Worm (Caenorhabditis elegans) whole organism, L4 larva: ENCODE results near the gene T24C4.10.

Experiments
- D1046.2 ChIP-seq: fragments of 200-800 bp; sonication (Bioruptor generic); IDR thresholded peaks from 2 replicates; pipeline ENCODE4 v1.3.6; 2022; ENCODE audit warnings: missing genetic modification characterization, missing compliant biosample characterization
- dpl-1 ChIP-seq: fragments of 150-350 bp; optimal IDR thresholded peaks from 2 replicates; lab custom pipeline; 2014; ENCODE audit warnings: missing biosample characterization, missing genetic modification reagents, missing genetic modification characterization
- fkh-10 ChIP-seq: fragments of 150-350 bp; optimal IDR thresholded peaks from 2 replicates; lab custom pipeline; 2014; ENCODE audit warnings: missing biosample characterization, missing genetic modification reagents, missing genetic modification characterization
- hlh-11 ChIP-seq: fragments of 200-800 bp; sonication (Bioruptor generic); optimal IDR thresholded peaks from 2 replicates; lab custom pipeline; 2018; ENCODE audit warnings: mild to moderate bottlenecking, missing genetic modification characterization, missing compliant biosample characterization
- hmg-1.1 ChIP-seq: fragments of 200-800 bp; sonication (Bioruptor generic); IDR thresholded peaks from 2 replicates; pipeline ENCODE4 v1.3.6; 2022; ENCODE audit warnings: missing genetic modification reagents, missing genetic modification characterization, missing compliant biosample characterization
- mep-1 ChIP-seq: fragments of 150-350 bp; sonication (generic microtip); optimal IDR thresholded peaks from 3 replicates; lab custom pipeline; 2014; ENCODE audit warnings: missing biosample characterization, missing genetic modification characterization
- mxl-3 ChIP-seq: fragments of 200-800 bp; sonication (Bioruptor generic); optimal IDR thresholded peaks from 2 replicates; lab custom pipeline; 2018; ENCODE audit warnings: mild to moderate bottlenecking, missing genetic modification characterization, missing compliant biosample characterization
- nhr-11 ChIP-seq: fragments of 150-350 bp; optimal IDR thresholded peaks from 2 replicates; lab custom pipeline; 2014; ENCODE audit warnings: missing biosample characterization, missing genetic modification characterization
- nhr-25 ChIP-seq: sonication (generic microtip); optimal IDR thresholded peaks from 2 replicates; lab custom pipeline; 2017; ENCODE audit warnings: missing genetic modification characterization, mild to moderate bottlenecking, missing compliant biosample characterization, antibody characterized with exemption, moderate library complexity, borderline replicate concordance; ENCODE audit not compliant: insufficient read depth
- nhr-41 ChIP-seq: fragments of 200-800 bp; sonication (Bioruptor generic); IDR thresholded peaks from 2 replicates; pipeline ENCODE4 v1.3.6; 2022; ENCODE audit warnings: missing genetic modification reagents, missing genetic modification characterization, missing compliant biosample characterization
- snpc-1.2 ChIP-seq: fragments of 200-800 bp; sonication (Bioruptor generic); IDR thresholded peaks from 2 replicates; pipeline ENCODE4 v1.3.6; 2022; ENCODE audit warnings: missing genetic modification reagents, missing genetic modification characterization, missing compliant biosample characterization
- snpc-4 ChIP-seq: fragments of 150-350 bp; optimal IDR thresholded peaks from 2 replicates; lab custom pipeline; 2014; ENCODE audit warnings: missing biosample characterization, missing genetic modification characterization
- unc-39 ChIP-seq: sonication (generic microtip); optimal IDR thresholded peaks from 2 replicates; lab custom pipeline; 2017; ENCODE audit warnings: missing biosample characterization, missing genetic modification characterization
- ztf-11 ChIP-seq: fragments of 150-350 bp; optimal IDR thresholded peaks from 2 replicates; lab custom pipeline; 2014; ENCODE audit warnings: missing biosample characterization, missing genetic modification characterization

DNA sequence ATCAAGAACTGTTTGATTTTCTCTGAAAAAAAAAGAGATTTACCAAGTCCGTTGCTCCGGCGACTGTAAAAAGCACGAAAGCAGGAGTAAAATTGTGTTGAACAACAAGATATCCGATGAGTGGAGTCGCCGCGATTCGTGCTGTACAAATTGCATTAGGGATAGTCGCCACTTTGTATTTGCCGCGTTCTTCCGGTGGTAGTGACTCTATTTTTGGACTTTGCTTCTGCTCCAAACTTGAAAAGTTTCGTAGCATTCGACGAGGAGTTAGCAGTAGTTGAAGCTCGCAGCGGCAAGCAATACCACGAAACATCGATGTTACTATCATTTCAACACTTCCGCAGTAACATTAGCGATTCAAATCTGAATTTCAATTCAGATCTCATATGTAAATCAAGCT is 18.5 kb upstream of the T24C4.10 start, which contains the start of gene crls-1:
- TF ChIP-seq mxl-3 (GFP tag; lab: Kevin White, UChicago) (no peak), nhr-25 (no peak), mep-1 (no peak), snpc-1.2 (GFP tag; lab: Robert Waterston, UW) (no peak), fkh-10 (no peak), nhr-41 (GFP tag; lab: Robert Waterston, UW) (no peak), hlh-11 (tag; lab: Kevin White, UChicago) (no peak), snpc-4 (no peak), unc-39 (no peak), hmg-1.1 (no peak), D1046.2 (GFP tag; lab: Robert Waterston, UW) (no peak), nhr-11 (no peak), dpl-1 (GFP tag; lab: Kevin White, UChicago) (no peak), ztf-11 (tag; lab: Kevin White, UChicago) (no peak)
